Worm (Caenorhabditis elegans): ENCODE data around the gene Y38E10A.14.

- no peak for TF ChIP-seq fkh-10 (GFP tag; optimal IDR thresholded peaks at IDR 0.05)
- TF ChIP-seq ttx-3 (tag; optimal IDR thresholded peaks at IDR 0.05), result no peak
- TF ChIP-seq C38D4.7 (GFP tag; optimal IDR thresholded peaks at IDR 0.05), result no peak
- no peak for TF ChIP-seq unc-55 (GFP tag; optimal IDR thresholded peaks at IDR 0.05)
- TF ChIP-seq ceh-2 (tag; optimal IDR thresholded peaks at IDR 0.05), result no peak
- no peak for TF ChIP-seq nfya-1 (tag; optimal IDR thresholded peaks at IDR 0.05)
- no peak for TF ChIP-seq dve-1 (tag; optimal IDR thresholded peaks at IDR 0.05)
- no peak for TF ChIP-seq unc-3 (GFP tag; conservative IDR thresholded peaks at IDR 0.05)
- no peak for TF ChIP-seq unc-3 (tag; optimal IDR thresholded peaks at IDR 0.05)
- TF ChIP-seq T23F11.4 (GFP tag; optimal IDR thresholded peaks at IDR 0.05), result no peak
These were observed 30.1 kb upstream of the Y38E10A.14 start, which contains the start of gene rgs-4 for ce11 chrII:12654447-12654846.

Measured in whole organism, late embryonic.